Fruit fly (Drosophila melanogaster): Measurements from ENCODE around the gene CecA1.

dm6 chr3R:30205946-30206345, 4.7 kb upstream of the CecA1 start:
- TF ChIP-seq ey (GFP tag; optimal IDR thresholded peaks at IDR 0.05), result no peak
- no peak for TF ChIP-seq pan (optimal IDR thresholded peaks at IDR 0.05)
- no peak for TF ChIP-seq sv (GFP tag; optimal IDR thresholded peaks at IDR 0.05)
- TF ChIP-seq brk (GFP tag; optimal IDR thresholded peaks at IDR 0.05), result no peak
